In the genomic region with DNA sequence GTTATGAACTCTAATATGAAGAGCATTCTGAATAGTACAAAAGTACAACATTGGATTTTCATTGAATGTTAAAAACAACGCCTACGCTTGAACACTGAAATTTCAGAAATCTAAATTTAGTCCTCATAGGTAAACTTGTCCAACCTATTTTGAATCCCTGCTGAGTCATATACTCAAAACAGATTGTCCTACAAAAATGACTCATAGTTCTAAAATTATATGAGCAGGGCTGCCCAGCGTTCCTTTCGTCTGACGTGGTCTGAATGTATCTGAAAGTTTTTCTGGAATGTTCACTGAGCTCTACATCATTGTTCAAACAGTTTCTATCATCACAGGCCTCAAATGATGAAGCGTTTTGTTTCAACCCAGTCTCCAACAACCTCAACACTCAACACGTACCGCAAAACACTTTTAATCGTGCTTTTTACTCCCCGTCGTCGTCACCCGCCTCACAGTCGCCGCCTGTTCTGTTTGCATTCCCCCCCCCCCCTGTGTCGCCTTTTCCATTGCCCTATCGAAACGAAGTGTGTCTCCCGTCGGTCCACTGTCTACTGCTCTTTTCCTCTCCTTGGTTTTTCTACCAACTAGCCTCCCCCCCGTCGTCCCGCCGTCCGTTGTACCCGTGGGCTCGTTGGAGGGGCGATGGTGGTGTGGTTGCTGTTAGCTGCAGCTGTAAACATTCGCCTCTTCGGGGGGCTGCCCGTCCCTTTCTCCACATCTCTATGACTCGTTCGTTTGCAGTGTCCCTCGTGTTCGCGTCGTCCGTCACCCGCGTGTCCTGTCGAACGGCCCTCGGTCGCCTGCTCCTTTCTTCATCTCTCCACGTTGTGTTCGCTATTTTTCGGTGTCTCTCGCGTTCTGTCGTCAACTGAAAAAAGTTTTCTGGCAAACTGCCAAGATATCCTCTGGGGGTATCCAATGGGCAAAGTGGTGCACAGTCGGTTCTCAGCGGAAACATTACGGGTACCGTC, we compare ENCODE assay signal across 4 worm cellular contexts.
TF ChIP-seq lines count a peak whose summit lies in the region.

No protein-coding gene starts in this region.

TF ChIP-seq in whole organism, L2 larva, 48 proteins besides CTCF, POLR2A, EP300 and RAD21 (continues in another document):
- TF ChIP-seq fos-1 (tag; optimal IDR thresholded peaks at IDR 0.05; lab: Kevin White, UChicago), result peak; percentile 34
- TF ChIP-seq unc-55 (GFP tag; optimal IDR thresholded peaks at IDR 0.05; lab: Kevin White, UChicago), result peak; percentile 14
- TF ChIP-seq F13H6.1 (tag; optimal IDR thresholded peaks at IDR 0.05; lab: Kevin White, UChicago), result peak; percentile 90
- no peak for TF ChIP-seq nhr-12 (tag; optimal IDR thresholded peaks at IDR 0.05; lab: Kevin White, UChicago)
- peak; percentile 39 for TF ChIP-seq blmp-1 (tag; optimal IDR thresholded peaks at IDR 0.05; lab: Kevin White, UChicago; ENCODE audit: insufficient read depth)
- TF ChIP-seq nhr-25 (tag; optimal IDR thresholded peaks at IDR 0.05; lab: Kevin White, UChicago), result peak; percentile 57
- TF ChIP-seq lin-13 (GFP tag; optimal IDR thresholded peaks at IDR 0.05; lab: Kevin White, UChicago), result peak; percentile 4
- no peak for TF ChIP-seq nhr-10 (tag; optimal IDR thresholded peaks at IDR 0.05; lab: Kevin White, UChicago)
- TF ChIP-seq ceh-16 (tag; optimal IDR thresholded peaks at IDR 0.05; lab: Kevin White, UChicago), result peak; percentile 24
- no peak for TF ChIP-seq alr-1 (tag; optimal IDR thresholded peaks at IDR 0.05; lab: Kevin White, UChicago)
- TF ChIP-seq nhr-6 (tag; optimal IDR thresholded peaks at IDR 0.05; lab: Kevin White, UChicago), result peak; percentile 20
- peak; percentile 38 for TF ChIP-seq egl-27 (tag; optimal IDR thresholded peaks at IDR 0.05; lab: Kevin White, UChicago)
- TF ChIP-seq nhr-129 (tag; optimal IDR thresholded peaks at IDR 0.05; lab: Kevin White, UChicago), result peak; percentile 61
- peak; percentile 80 for TF ChIP-seq ama-1 (optimal IDR thresholded peaks at IDR 0.05; lab: Kevin White, UChicago)
- TF ChIP-seq nhr-23 (tag; optimal IDR thresholded peaks at IDR 0.05; lab: Kevin White, UChicago), result no peak
- peak; percentile 45 for TF ChIP-seq mab-5 (tag; optimal IDR thresholded peaks at IDR 0.05; lab: Kevin White, UChicago)
- TF ChIP-seq gmeb-1 (tag; optimal IDR thresholded peaks at IDR 0.05; lab: Kevin White, UChicago), result peak; percentile 20
- TF ChIP-seq crh-2 (tag; optimal IDR thresholded peaks at IDR 0.05; lab: Kevin White, UChicago), result peak; percentile 47
- TF ChIP-seq sem-4 (tag; optimal IDR thresholded peaks at IDR 0.05; lab: Kevin White, UChicago), result peak; percentile 70

TF ChIP-seq in whole organism, L4 larva, 104 proteins besides CTCF, POLR2A, EP300 and RAD21 (continues in another document):
- TF ChIP-seq nhr-10 (tag; optimal IDR thresholded peaks at IDR 0.05; lab: Kevin White, UChicago), result peak; percentile 76
- TF ChIP-seq dpl-1 (GFP tag; optimal IDR thresholded peaks at IDR 0.05; lab: Kevin White, UChicago), result peak; percentile 28
- peak; percentile 40 for TF ChIP-seq nhr-6 (tag; optimal IDR thresholded peaks at IDR 0.05; lab: Kevin White, UChicago)
- peak; percentile 23 for TF ChIP-seq nhr-111 (GFP tag; optimal IDR thresholded peaks at IDR 0.05; lab: Kevin White, UChicago)
- TF ChIP-seq pha-4 (GFP tag; IDR thresholded peaks at IDR 0.05; lab: Robert Waterston, UW), result peak; percentile 84; the same call in 1 of the 2 replicates
- peak; percentile 17 for TF ChIP-seq pha-4 (tag; optimal IDR thresholded peaks at IDR 0.05; lab: Kevin White, UChicago)
- peak; percentile 66 for TF ChIP-seq dve-1 (tag; optimal IDR thresholded peaks at IDR 0.05; lab: Kevin White, UChicago; ENCODE audit: insufficient read depth)
- peak; percentile 97 for TF ChIP-seq set-16 (GFP tag; IDR thresholded peaks at IDR 0.05; lab: Robert Waterston, UW)
- peak; percentile 74 for TF ChIP-seq ceh-20 (GFP tag; IDR thresholded peaks at IDR 0.05; lab: Robert Waterston, UW)
- peak; percentile 62 to 76 for TF ChIP-seq lsy-2 (tag; optimal IDR thresholded peaks at IDR 0.05; lab: Kevin White, UChicago)
- TF ChIP-seq F44E2.7 (GFP tag; IDR thresholded peaks at IDR 0.05; lab: Robert Waterston, UW), result no peak
- peak; percentile 8 to 91 for TF ChIP-seq unc-62 (GFP tag; optimal IDR thresholded peaks at IDR 0.05 in 1 of 2; lab: Kevin White, UChicago)
- TF ChIP-seq unc-62 (tag; optimal IDR thresholded peaks at IDR 0.05; lab: Kevin White, UChicago), result no peak
- TF ChIP-seq ceh-28 (tag; optimal IDR thresholded peaks at IDR 0.05; lab: Kevin White, UChicago), result no peak
- 0 out of 2 replicates have a peak, but pooled peaks have one; percentile 41 for TF ChIP-seq dmd-8 (GFP tag; IDR thresholded peaks at IDR 0.05; lab: Robert Waterston, UW)
- peak; percentile 80 for TF ChIP-seq ctbp-1 (GFP tag; IDR thresholded peaks at IDR 0.05; lab: Robert Waterston, UW)
- no peak for TF ChIP-seq F10B5.3 (tag; optimal IDR thresholded peaks at IDR 0.05; lab: Kevin White, UChicago)
- TF ChIP-seq duxl-1 (tag; optimal IDR thresholded peaks at IDR 0.05; lab: Kevin White, UChicago; ENCODE audit: poor library complexity), result peak; percentile 26
- TF ChIP-seq php-3 (GFP tag; IDR thresholded peaks at IDR 0.05; lab: Robert Waterston, UW), result 0 out of 2 replicates have a peak, but pooled peaks have one; percentile 51
- TF ChIP-seq jun-1 (tag; optimal IDR thresholded peaks at IDR 0.05; lab: Kevin White, UChicago), result peak; percentile 74

TF ChIP-seq in whole organism, late embryonic, 69 proteins besides CTCF, POLR2A, EP300 and RAD21 (continues in another document):
- no peak for TF ChIP-seq zip-5 (tag; optimal IDR thresholded peaks at IDR 0.05; lab: Kevin White, UChicago)
- TF ChIP-seq T23F11.4 (GFP tag; optimal IDR thresholded peaks at IDR 0.05; lab: Kevin White, UChicago), result peak; percentile 20
- TF ChIP-seq K02D7.2 (tag; optimal IDR thresholded peaks at IDR 0.05; lab: Kevin White, UChicago), result no peak
- TF ChIP-seq npax-4 (tag; optimal IDR thresholded peaks at IDR 0.05; lab: Kevin White, UChicago), result no peak
- no peak for TF ChIP-seq ceh-48 (tag; optimal IDR thresholded peaks at IDR 0.05; lab: Kevin White, UChicago)
- no peak for TF ChIP-seq unc-3 (GFP tag; conservative IDR thresholded peaks at IDR 0.05; lab: Robert Waterston, UW)
- no peak for TF ChIP-seq unc-3 (tag; optimal IDR thresholded peaks at IDR 0.05; lab: Kevin White, UChicago)
- TF ChIP-seq hlh-15 (tag; optimal IDR thresholded peaks at IDR 0.05; lab: Kevin White, UChicago), result no peak
- TF ChIP-seq lim-6 (tag; optimal IDR thresholded peaks at IDR 0.05; lab: Kevin White, UChicago), result no peak
- TF ChIP-seq F13H6.1 (tag; optimal IDR thresholded peaks at IDR 0.05; lab: Kevin White, UChicago), result peak; percentile 15
- no peak for TF ChIP-seq ceh-9 (tag; optimal IDR thresholded peaks at IDR 0.05; lab: Kevin White, UChicago)
- no peak for TF ChIP-seq ceh-45 (GFP tag; IDR thresholded peaks at IDR 0.05; lab: Robert Waterston, UW)
- TF ChIP-seq sox-4 (tag; optimal IDR thresholded peaks at IDR 0.05; lab: Kevin White, UChicago), result no peak
- no peak for TF ChIP-seq pax-1 (tag; optimal IDR thresholded peaks at IDR 0.05; lab: Kevin White, UChicago)
- no peak for TF ChIP-seq unc-42 (tag; optimal IDR thresholded peaks at IDR 0.05; lab: Kevin White, UChicago)
- no peak for TF ChIP-seq ahr-1 (tag; optimal IDR thresholded peaks at IDR 0.05; lab: Kevin White, UChicago)
- no peak for TF ChIP-seq hlh-8 (tag; optimal IDR thresholded peaks at IDR 0.05; lab: Kevin White, UChicago)
- TF ChIP-seq pqm-1 (tag; optimal IDR thresholded peaks at IDR 0.05; lab: Kevin White, UChicago), result no peak
- peak; percentile 77 for TF ChIP-seq ceh-31 (tag; optimal IDR thresholded peaks at IDR 0.05; lab: Kevin White, UChicago)
- no peak for TF ChIP-seq pat-9 (tag; optimal IDR thresholded peaks at IDR 0.05; lab: Kevin White, UChicago)
- TF ChIP-seq ztf-16 (tag; optimal IDR thresholded peaks at IDR 0.05; lab: Kevin White, UChicago), result no peak
- peak; percentile 60 for TF ChIP-seq pros-1 (tag; optimal IDR thresholded peaks at IDR 0.05; lab: Kevin White, UChicago)
- TF ChIP-seq C08G9.2 (tag; optimal IDR thresholded peaks at IDR 0.05; lab: Kevin White, UChicago), result peak; percentile 10
- no peak for TF ChIP-seq syd-9 (tag; optimal IDR thresholded peaks at IDR 0.05; lab: Kevin White, UChicago)

TF ChIP-seq in whole organism, mixed stage, embryonic, 35 proteins besides CTCF, POLR2A, EP300 and RAD21 (continues in another document):
- TF ChIP-seq elt-1 (tag; optimal IDR thresholded peaks at IDR 0.05; lab: Kevin White, UChicago; ENCODE audit: borderline replicate concordance, insufficient read depth), result peak; percentile 25
- peak; percentile 31 for TF ChIP-seq lin-32 (GFP tag; optimal IDR thresholded peaks at IDR 0.05; lab: Kevin White, UChicago)
- TF ChIP-seq blmp-1 (tag; optimal IDR thresholded peaks at IDR 0.05; lab: Kevin White, UChicago), result no peak
- TF ChIP-seq ceh-83 (GFP tag; optimal IDR thresholded peaks at IDR 0.05; lab: Kevin White, UChicago), result no peak
- peak; percentile 37 for TF ChIP-seq pha-4 (tag; optimal IDR thresholded peaks at IDR 0.05; lab: Kevin White, UChicago)
- peak; percentile 0 for TF ChIP-seq nhr-2 (tag; optimal IDR thresholded peaks at IDR 0.05; lab: Kevin White, UChicago)
- peak; percentile 53 for TF ChIP-seq cnd-1 (tag; optimal IDR thresholded peaks at IDR 0.05; lab: Kevin White, UChicago)
- no peak for TF ChIP-seq ceh-39 (tag; optimal IDR thresholded peaks at IDR 0.05; lab: Kevin White, UChicago)
- TF ChIP-seq mep-1 (tag; optimal IDR thresholded peaks at IDR 0.05; lab: Kevin White, UChicago), result peak; percentile 25
- no peak for TF ChIP-seq nhr-237 (tag; optimal IDR thresholded peaks at IDR 0.05; lab: Kevin White, UChicago)
- TF ChIP-seq lsy-2 (tag; optimal IDR thresholded peaks at IDR 0.05; lab: Kevin White, UChicago), result no peak
- peak; percentile 60 for TF ChIP-seq hlh-1 (tag; optimal IDR thresholded peaks at IDR 0.05; lab: Kevin White, UChicago)
- TF ChIP-seq unc-120 (tag; optimal IDR thresholded peaks at IDR 0.05; lab: Kevin White, UChicago; ENCODE audit: poor library complexity, severe bottlenecking), result peak; percentile 66
- peak; percentile 70 for TF ChIP-seq unc-62 (GFP tag; optimal IDR thresholded peaks at IDR 0.05; lab: Kevin White, UChicago)
- peak; percentile 51 for TF ChIP-seq lin-13 (tag; optimal IDR thresholded peaks at IDR 0.05; lab: Kevin White, UChicago)
- TF ChIP-seq ham-2 (GFP tag; optimal IDR thresholded peaks at IDR 0.05; lab: Kevin White, UChicago), result peak; percentile 94
- TF ChIP-seq zip-8 (tag; optimal IDR thresholded peaks at IDR 0.05; lab: Kevin White, UChicago), result no peak
- TF ChIP-seq sem-2 (GFP tag; optimal IDR thresholded peaks at IDR 0.05; lab: Kevin White, UChicago), result no peak
- peak; percentile 60 for TF ChIP-seq mls-2 (tag; optimal IDR thresholded peaks at IDR 0.05; lab: Kevin White, UChicago)
- no peak for TF ChIP-seq mab-5 (tag; optimal IDR thresholded peaks at IDR 0.05; lab: Kevin White, UChicago)
- TF ChIP-seq nhr-28 (tag; optimal IDR thresholded peaks at IDR 0.05; lab: Kevin White, UChicago), result no peak
- TF ChIP-seq drap-1 (GFP tag; optimal IDR thresholded peaks at IDR 0.05; lab: Kevin White, UChicago), result peak; percentile 69
- peak; percentile 81 for TF ChIP-seq M03D4.4 (tag; optimal IDR thresholded peaks at IDR 0.05; lab: Kevin White, UChicago)
- no peak for TF ChIP-seq tbx-8 (GFP tag; optimal IDR thresholded peaks at IDR 0.05; lab: Kevin White, UChicago)
- no peak for TF ChIP-seq snpc-4 (tag; optimal IDR thresholded peaks at IDR 0.05; lab: Kevin White, UChicago)
